Fruit fly (Drosophila melanogaster): ENCODE data around the gene CG11279.
A peak's percentile ranks its signal among the peaks of the same experiment; 100 is the strongest.

Gene CG11279

DNA sequence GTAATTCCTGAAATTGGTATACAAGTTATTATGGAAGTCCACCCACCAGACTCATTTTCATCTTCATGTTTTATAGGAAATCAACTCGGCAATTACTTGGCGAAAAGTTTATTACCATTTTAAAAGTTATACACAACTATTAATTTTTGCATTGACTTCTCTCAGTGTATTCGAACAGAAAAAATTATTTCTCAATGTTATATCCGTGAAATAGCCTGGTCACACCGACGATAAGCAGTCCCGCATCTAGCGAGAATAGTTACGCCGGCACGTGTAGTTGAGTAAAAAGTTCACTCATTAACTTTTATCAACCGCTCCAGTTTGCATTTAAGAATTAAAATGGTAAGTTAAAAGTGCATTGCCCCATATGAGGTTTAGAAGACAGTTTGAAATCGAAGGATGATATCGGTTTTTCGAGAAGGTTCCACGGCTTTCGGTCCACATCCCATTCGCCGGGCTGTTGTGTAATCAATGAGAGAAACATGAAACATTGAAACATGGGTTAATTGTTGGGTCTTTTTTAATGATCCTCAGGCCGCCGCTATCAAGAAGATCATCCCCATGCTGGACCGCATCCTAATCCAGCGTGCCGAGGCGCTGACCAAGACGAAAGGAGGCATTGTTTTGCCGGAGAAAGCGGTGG is 30.8 kb upstream of the CG11279 start, which contains the start of gene CG11267 (continued):
- TF ChIP-seq Hr4 (GFP tag; optimal IDR thresholded peaks at IDR 0.05) = peak; percentile 87
- TF ChIP-seq Hr38 (GFP tag; optimal IDR thresholded peaks at IDR 0.05) = no peak
- peak; percentile 46 to 72 for TF ChIP-seq ss (GFP tag; optimal IDR thresholded peaks at IDR 0.05)
- TF ChIP-seq Sox15 (GFP tag; optimal IDR thresholded peaks at IDR 0.05) = peak; percentile 66
- TF ChIP-seq CG6808 (GFP tag; optimal IDR thresholded peaks at IDR 0.05) = peak; percentile 75
- no peak for TF ChIP-seq CG6276 (GFP tag; optimal IDR thresholded peaks at IDR 0.05)
- TF ChIP-seq Eip93F (GFP tag; optimal IDR thresholded peaks at IDR 0.05) = peak; percentile 77
- TF ChIP-seq dsx (GFP tag; optimal IDR thresholded peaks at IDR 0.05; ENCODE audit: poor library complexity, severe bottlenecking) = peak; percentile 78
- peak; percentile 86 for TF ChIP-seq cyc (GFP tag; optimal IDR thresholded peaks at IDR 0.05)
- TF ChIP-seq CG6163 (GFP tag; IDR thresholded peaks at IDR 0.05) = peak; percentile 93
- peak; percentile 80 for TF ChIP-seq acj6 (GFP tag; optimal IDR thresholded peaks at IDR 0.05)
- peak; percentile 82 for TF ChIP-seq net (GFP tag; optimal IDR thresholded peaks at IDR 0.05)
- TF ChIP-seq Lpt (GFP tag; optimal IDR thresholded peaks at IDR 0.05) = peak; percentile 81
- peak; percentile 72 for TF ChIP-seq salr (GFP tag; optimal IDR thresholded peaks at IDR 0.05)
- peak; percentile 75 for TF ChIP-seq Ets21C (GFP tag; optimal IDR thresholded peaks at IDR 0.05)
- TF ChIP-seq eg (GFP tag; IDR thresholded peaks at IDR 0.05) = peak; percentile 93

DNA sequence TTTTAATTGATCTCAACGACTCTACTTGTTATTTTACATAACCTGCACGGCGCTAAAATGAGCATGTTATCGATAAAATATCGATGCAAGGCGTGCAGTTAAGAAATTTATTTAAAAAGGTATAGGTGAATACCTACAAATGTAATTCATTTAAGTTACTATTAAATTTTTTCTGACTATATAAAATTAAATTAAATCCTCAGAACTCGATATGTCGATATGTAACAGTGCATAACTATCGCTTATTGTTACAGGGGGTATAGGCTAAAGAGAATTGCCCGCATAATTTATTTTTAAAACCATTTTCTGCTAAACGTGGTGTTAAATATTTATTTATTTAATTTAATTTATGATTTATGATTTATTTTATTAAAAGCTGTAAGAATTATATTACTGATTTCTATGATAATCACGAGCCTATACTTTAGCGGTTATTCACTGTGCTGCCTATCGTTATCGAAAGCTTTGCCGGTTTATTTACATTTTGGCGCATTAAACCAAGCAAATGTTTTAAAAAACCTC is 28.9 kb upstream of the CG11279 start, which contains the start of the genes mRpL20 and Icmt:
Gene mRpL20, minus strand, starts transcription at position 65 of the 522 bp plus-strand sequence.
Gene Icmt, plus strand, starts transcription at position 464 of the 522 bp plus-strand sequence.
- TF ChIP-seq Ets96B (tag; optimal IDR thresholded peaks at IDR 0.05) (peak; percentile 96), CG3032 (tag; optimal IDR thresholded peaks at IDR 0.05) (peak; percentile 96), net (GFP tag; optimal IDR thresholded peaks at IDR 0.05) (peak; percentile 91), pdm3 (GFP tag; optimal IDR thresholded peaks at IDR 0.05) (peak; percentile 87), Sox14 (GFP tag; optimal IDR thresholded peaks at IDR 0.05) (peak; percentile 86), CG8119 (GFP tag; IDR thresholded peaks at IDR 0.05) (peak; percentile 98), Gug (GFP tag; IDR thresholded peaks at IDR 0.05) (peak; percentile 98), CG6854 (GFP tag; optimal IDR thresholded peaks at IDR 0.05) (peak; percentile 57), CG34406 (GFP tag; optimal IDR thresholded peaks at IDR 0.05) (peak; percentile 96), CG6792 (GFP tag; optimal IDR thresholded peaks at IDR 0.05) (peak; percentile 94), Sox102F (GFP tag; optimal IDR thresholded peaks at IDR 0.05) (peak; percentile 87), esn (GFP tag; optimal IDR thresholded peaks at IDR 0.05) (peak; percentile 95), CG11762 (GFP tag; optimal IDR thresholded peaks at IDR 0.05; ENCODE audit: insufficient read depth) (peak; percentile 80), fkh (GFP tag; optimal IDR thresholded peaks at IDR 0.05) (peak; percentile 78), Eip75B (GFP tag; optimal IDR thresholded peaks at IDR 0.05) (peak; percentile 88), achi (GFP tag; optimal IDR thresholded peaks at IDR 0.05) (peak; percentile 95), Hr4 (GFP tag; optimal IDR thresholded peaks at IDR 0.05) (peak; percentile 90), CG4318 (GFP tag; optimal IDR thresholded peaks at IDR 0.05) (peak; percentile 84), CG11902 (GFP tag; optimal IDR thresholded peaks at IDR 0.05) (peak; percentile 86), salr (GFP tag; optimal IDR thresholded peaks at IDR 0.05) (peak; percentile 83 to 89), Eip93F (GFP tag; optimal IDR thresholded peaks at IDR 0.05) (peak; percentile 81), OdsH (GFP tag; optimal IDR thresholded peaks at IDR 0.05) (peak; percentile 96), acj6 (GFP tag; optimal IDR thresholded peaks at IDR 0.05) (peak; percentile 94), CG31627 (GFP tag; optimal IDR thresholded peaks at IDR 0.05) (peak; percentile 86), CG11294 (GFP tag; IDR thresholded peaks at IDR 0.05) (peak; percentile 93), CG10631 (GFP tag; optimal IDR thresholded peaks at IDR 0.05) (peak; percentile 97), fd59A (GFP tag; optimal IDR thresholded peaks at IDR 0.05) (peak; percentile 82), CG3919 (GFP tag; optimal IDR thresholded peaks at IDR 0.05) (peak; percentile 86), fd85E (GFP tag; optimal IDR thresholded peaks at IDR 0.05) (peak; percentile 35), CG8319 (GFP tag; optimal IDR thresholded peaks at IDR 0.05) (peak; percentile 76), Met (GFP tag; optimal IDR thresholded peaks at IDR 0.05) (peak; percentile 83), CG10669 (GFP tag; optimal IDR thresholded peaks at IDR 0.05) (peak; percentile 85), svp (GFP tag) (peak; percentile 94), CG1621 (tag; optimal IDR thresholded peaks at IDR 0.05) (peak; percentile 90), ss (GFP tag; optimal IDR thresholded peaks at IDR 0.05) (peak; percentile 85 to 91), Sox15 (GFP tag; optimal IDR thresholded peaks at IDR 0.05) (peak; percentile 91), spab (GFP tag; optimal IDR thresholded peaks at IDR 0.05) (peak; percentile 77), Blimp-1 (GFP tag; optimal IDR thresholded peaks at IDR 0.05) (peak; percentile 69), CG15336 (GFP tag; IDR thresholded peaks at IDR 0.05) (peak; percentile 98)
